Fruit fly (Drosophila melanogaster): Measurements from ENCODE around the gene Brr2.
A peak's percentile ranks its signal among the peaks of the same experiment; 100 is the strongest.

Brr2 gene

DNA sequence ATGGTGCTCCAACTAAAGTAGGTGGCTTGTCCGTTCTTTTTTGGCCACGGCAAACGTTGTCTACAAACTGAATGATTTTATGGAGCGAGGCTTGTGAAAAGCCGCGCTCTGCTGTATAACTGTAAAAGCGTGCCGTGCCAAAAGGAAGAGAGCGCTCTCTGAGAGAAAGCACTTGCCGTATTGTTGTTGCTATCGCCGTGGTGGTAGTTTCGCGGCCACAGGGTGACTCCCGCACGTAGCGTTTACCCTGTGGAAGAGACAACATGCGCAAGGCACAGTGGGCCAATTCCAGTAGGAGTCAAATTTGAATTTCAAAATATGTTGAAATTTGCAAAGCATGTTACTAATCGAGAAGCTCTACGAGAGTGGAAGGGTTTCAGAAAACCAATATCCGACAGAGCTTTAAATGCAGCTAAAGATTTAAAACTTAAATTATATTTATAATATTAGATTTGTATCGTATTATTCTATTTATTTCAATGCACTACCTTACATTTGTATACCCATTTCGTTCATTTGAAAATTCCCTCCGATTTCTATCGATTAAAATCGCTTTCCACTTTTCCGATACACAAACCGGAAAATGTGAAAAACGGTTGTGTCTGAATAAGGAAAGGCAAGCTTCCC lies 42.7 kb downstream of the Brr2 start, which contains the start of gene sff (continued):
- TF ChIP-seq Lim3 (GFP tag; IDR thresholded peaks at IDR 0.05) (peak; percentile 75), mld (GFP tag; IDR thresholded peaks at IDR 0.05; ENCODE audit: partially characterized antibody) (no peak), CG3995 (GFP tag; optimal IDR thresholded peaks at IDR 0.05) (peak; percentile 28), toy (GFP tag; IDR thresholded peaks at IDR 0.05) (peak; percentile 62; the same call in 1 of the 2 replicates), CG11093 (GFP tag; IDR thresholded peaks at IDR 0.05) (peak; percentile 90), stc (GFP tag; IDR thresholded peaks at IDR 0.05) (peak; percentile 85), CG7928 (GFP tag; optimal IDR thresholded peaks at IDR 0.05) (peak; percentile 49), Bteb2 (GFP tag; optimal IDR thresholded peaks at IDR 0.05) (peak; percentile 55), dm (GFP tag; optimal IDR thresholded peaks at IDR 0.05) (peak; percentile 50), CG16813 (GFP tag; IDR thresholded peaks at IDR 0.05; ENCODE audit: partially characterized antibody) (peak; percentile 27; the same call in 1 of the 3 replicates), zfh2 (GFP tag; optimal IDR thresholded peaks at IDR 0.05) (peak; percentile 24), wdn (GFP tag; IDR thresholded peaks at IDR 0.05) (peak; percentile 68), CG1603 (tag; optimal IDR thresholded peaks at IDR 0.05) (peak; percentile 73), Blimp-1 (GFP tag; optimal IDR thresholded peaks at IDR 0.05) (peak; percentile 87), BEAF-32 (GFP tag; optimal IDR thresholded peaks at IDR 0.05) (peak; percentile 61), ranshi (GFP tag; IDR thresholded peaks at IDR 0.05) (peak; percentile 86; the same call in 1 of the 2 replicates), CG34422 (GFP tag; IDR thresholded peaks at IDR 0.05) (peak; percentile 92), CG33557 (GFP tag; optimal IDR thresholded peaks at IDR 0.05) (peak; percentile 89), sens (GFP tag) (peak; percentile 95), unpg (GFP tag; optimal IDR thresholded peaks at IDR 0.05) (peak; percentile 88), CG31365 (tag; optimal IDR thresholded peaks at IDR 0.05) (peak; percentile 47), CG15696 (tag; optimal IDR thresholded peaks at IDR 0.05) (peak; percentile 91), CG14860 (GFP tag; IDR thresholded peaks at IDR 0.05; ENCODE audit: partially characterized antibody) (peak; percentile 33; the same call in 1 of the 3 replicates), CG30020 (tag; optimal IDR thresholded peaks at IDR 0.05) (peak; percentile 75), D (optimal IDR thresholded peaks at IDR 0.05) (no peak), D (GFP tag; optimal IDR thresholded peaks at IDR 0.05) (peak; percentile 87), CG12071 (GFP tag; optimal IDR thresholded peaks at IDR 0.05) (peak; percentile 86), jumu (GFP tag; optimal IDR thresholded peaks at IDR 0.05) (peak; percentile 58), cwo (GFP tag; optimal IDR thresholded peaks at IDR 0.05) (peak; percentile 77), CG6813 (GFP tag; optimal IDR thresholded peaks at IDR 0.05) (peak; percentile 89), dmrt99B (tag; optimal IDR thresholded peaks at IDR 0.05) (peak; percentile 84), bbx (GFP tag; IDR thresholded peaks at IDR 0.05; ENCODE audit: partially characterized antibody) (0 out of 2 replicates have a peak, but pooled peaks have one; percentile 46), Poxn (GFP tag; IDR thresholded peaks at IDR 0.05) (peak; percentile 33; the same call in 1 of the 2 replicates), br (optimal IDR thresholded peaks at IDR 0.05) (no peak), Hand (GFP tag; optimal IDR thresholded peaks at IDR 0.05) (peak; percentile 81), da (GFP tag; optimal IDR thresholded peaks at IDR 0.05) (peak; percentile 5), Awh (GFP tag; IDR thresholded peaks at IDR 0.05) (peak; percentile 84), danr (GFP tag; IDR thresholded peaks at IDR 0.05) (peak; percentile 78), Hr51 (GFP tag; optimal IDR thresholded peaks at IDR 0.05) (peak; percentile 74 to 88), CG18476 (GFP tag; optimal IDR thresholded peaks at IDR 0.05) (peak; percentile 70), CG12155 (GFP tag; optimal IDR thresholded peaks at IDR 0.05) (peak; percentile 78), Sin3A (optimal IDR thresholded peaks at IDR 0.05) (no peak), klu (GFP tag; IDR thresholded peaks at IDR 0.05) (peak; percentile 79), tap (tag; optimal IDR thresholded peaks at IDR 0.05) (peak; percentile 80), cg (GFP tag; optimal IDR thresholded peaks at IDR 0.05) (no peak), Dek (tag; optimal IDR thresholded peaks at IDR 0.05) (peak; percentile 61), CG11398 (GFP tag; optimal IDR thresholded peaks at IDR 0.05) (peak; percentile 58), stwl (tag; optimal IDR thresholded peaks at IDR 0.05) (peak; percentile 79), CG6175 (GFP tag; IDR thresholded peaks at IDR 0.05) (peak; percentile 70; the same call in 2 of the 3 replicates), CG33213 (GFP tag; optimal IDR thresholded peaks at IDR 0.05) (peak; percentile 20)
